Fruit fly (Drosophila melanogaster) whole organism, adult: ENCODE measurements around the gene CG33331.

Source experiments
- CG11617 ChIP-seq: fragments of 200-800 bp; sonication (Bioruptor generic); optimal IDR thresholded peaks from 2 replicates; lab custom pipeline; 2017; ENCODE audit warnings: mild to moderate bottlenecking, missing biosample characterization, missing genetic modification reagents, missing genetic modification characterization
- CG14711 ChIP-seq: fragments of 200-800 bp; sonication (Bioruptor generic); optimal IDR thresholded peaks from 2 replicates; lab custom pipeline; 2018; ENCODE audit warnings: missing biosample characterization, mild to moderate bottlenecking, missing genetic modification characterization, moderate library complexity
- Clk ChIP-seq: fragments of 200-800 bp; sonication (Bioruptor generic); optimal IDR thresholded peaks from 2 replicates; lab custom pipeline; 2017; ENCODE audit warnings: missing biosample characterization, missing genetic modification characterization
- Mnt ChIP-seq: fragments of 200-800 bp; sonication (Bioruptor generic); optimal IDR thresholded peaks from 2 replicates; lab custom pipeline; 2016; ENCODE audit warnings: missing biosample characterization, mild to moderate bottlenecking, missing genetic modification characterization
- cic ChIP-seq: fragments of 200-800 bp; sonication (Bioruptor generic); optimal IDR thresholded peaks from 2 replicates; lab custom pipeline; 2017; ENCODE audit warnings: missing biosample characterization, mild to moderate bottlenecking, missing genetic modification characterization, moderate library complexity
- cnc ChIP-seq, 2 experiments: fragments of >200 bp; optimal IDR thresholded peaks; 2 replicates each; lab custom pipeline; 2017
- kay ChIP-seq: fragments of 200-800 bp; sonication (Bioruptor generic); peaks from one replicate; lab custom pipeline; 2016; ENCODE audit warnings: missing biosample characterization, missing genetic modification characterization, borderline replicate concordance
- pad ChIP-seq: fragments of 200-800 bp; sonication (Bioruptor generic); optimal IDR thresholded peaks from 3 replicates; lab custom pipeline; 2017; ENCODE audit warnings: missing biosample characterization, missing genetic modification characterization, mild to moderate bottlenecking, moderate library complexity, missing genetic modification reagents

dm6 chr3R:14844743-14845142, 41.5 kb upstream of the CG33331 start, which contains the start of gene CG3610:
- no peak for TF ChIP-seq CG14711 (tag; lab: Kevin White, UChicago)
- TF ChIP-seq kay (GFP tag; lab: Kevin White, UChicago): no peak
- no peak for TF ChIP-seq cic (GFP tag; lab: Kevin White, UChicago)
- TF ChIP-seq Mnt (GFP tag; lab: Kevin White, UChicago): no peak
- no peak for TF ChIP-seq CG11617
- TF ChIP-seq cnc (optimal IDR thresholded peaks at IDR 0.05; lab: Kevin White, UChicago): no peak
- TF ChIP-seq Clk (GFP tag; lab: Kevin White, UChicago): no peak
- no peak for TF ChIP-seq pad (GFP tag; lab: Kevin White, UChicago)
